Worm (Caenorhabditis elegans) whole organism, late embryonic: ENCODE measurements around the gene scav-5.

Experiments used
- che-1 ChIP-seq: sonication (generic microtip); optimal IDR thresholded peaks from 2 replicates; lab custom pipeline; 2016; ENCODE audit warnings: mild to moderate bottlenecking, missing genetic modification characterization, missing compliant biosample characterization

scav-5 gene

DNA sequence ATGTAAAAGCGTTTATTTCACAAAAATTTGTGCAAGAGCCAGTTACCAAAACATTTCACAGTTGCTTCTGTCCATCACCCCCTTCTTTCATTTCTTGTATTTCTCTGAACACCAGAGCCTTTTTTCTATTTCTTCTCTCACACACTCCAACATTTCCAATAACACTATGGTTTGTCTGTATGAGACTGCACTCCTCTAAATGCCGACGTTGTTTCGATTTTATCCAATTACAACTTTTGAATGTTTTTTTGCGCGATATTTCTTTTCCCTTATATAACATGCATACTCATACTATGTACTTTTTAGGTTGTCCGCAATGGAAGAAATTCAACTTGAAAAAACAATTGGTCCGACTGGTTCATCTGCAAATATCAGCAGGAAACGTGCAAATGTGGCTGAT, 47.7 kb downstream of the scav-5 start, which contains the start of gene F21G4.5:
F21G4.5 (plus strand) TSS at position 301 of the 400 bp plus-strand sequence.
- no peak for TF ChIP-seq che-1 (tag; lab: Kevin White, UChicago)
